Worm (Caenorhabditis elegans) whole organism, young adult: ENCODE measurements around the gene R07H5.16.

ENCODE experiments used
- efl-1 ChIP-seq: fragments of 150-350 bp; optimal IDR thresholded peaks from 2 replicates; lab custom pipeline; 2014; ENCODE audit warnings: missing biosample characterization, missing genetic modification reagents, missing genetic modification characterization
- hrde-1 ChIP-seq: sonication (generic microtip); optimal IDR thresholded peaks from 2 replicates; lab custom pipeline; 2016; ENCODE audit warnings: missing genetic modification characterization, mild to moderate bottlenecking, missing compliant biosample characterization, moderate library complexity, missing genotype, missing genetic modification reagents, borderline replicate concordance
- hsf-1 ChIP-seq: fragments of 200-800 bp; sonication (Bioruptor generic); IDR thresholded peaks from 2 replicates; pipeline ENCODE4 v1.3.6; 2022; ENCODE audit warnings: missing genetic modification reagents, missing genetic modification characterization, missing compliant biosample characterization
- snpc-3.4 ChIP-seq: sonication (generic microtip); optimal IDR thresholded peaks from 2 replicates; lab custom pipeline; 2017; ENCODE audit warnings: missing genetic modification characterization, mild to moderate bottlenecking, missing compliant biosample characterization, antibody characterized with exemption, moderate library complexity, missing genotype, missing genetic modification reagents
- xnd-1 ChIP-seq: sonication (generic microtip); optimal IDR thresholded peaks from 2 replicates; lab custom pipeline; 2016; ENCODE audit warnings: missing genotype, missing genetic modification reagents, missing genetic modification characterization, missing compliant biosample characterization
- ztf-18 ChIP-seq: sonication (generic microtip); optimal IDR thresholded peaks from 2 replicates; lab custom pipeline; 2016; ENCODE audit warnings: missing genotype, mild to moderate bottlenecking, missing genetic modification characterization, missing compliant biosample characterization
- ztf-26 ChIP-seq: sonication (generic microtip); optimal IDR thresholded peaks from 2 replicates; lab custom pipeline; 2017; ENCODE audit warnings: missing genetic modification characterization, missing compliant biosample characterization

DNA sequence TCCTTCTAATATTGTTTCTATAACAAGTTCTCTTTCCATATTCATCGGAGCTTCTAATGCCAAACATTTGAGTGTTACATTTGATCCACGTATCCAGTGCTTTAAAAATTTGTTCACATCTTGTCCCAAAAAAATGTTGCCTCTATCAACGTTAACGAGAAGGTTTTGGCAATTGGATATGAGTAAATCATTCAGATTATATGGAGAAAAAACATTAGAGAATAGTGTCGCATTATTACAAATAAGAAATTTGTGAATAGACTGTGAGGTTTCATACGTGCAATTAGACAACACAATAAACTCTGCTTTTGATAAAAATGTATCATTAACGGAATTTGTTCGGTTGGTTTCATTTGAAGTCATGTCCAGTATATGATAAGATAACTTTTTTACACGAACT, 39.2 kb upstream of the R07H5.16 start, which contains the start of gene mboa-4:
- TF ChIP-seq hrde-1 (tag; lab: Kevin White, UChicago), result no peak
- TF ChIP-seq snpc-3.4 (tag; lab: Kevin White, UChicago), result no peak
- TF ChIP-seq xnd-1 (tag; lab: Kevin White, UChicago), result no peak
- TF ChIP-seq ztf-18, result no peak
- no peak for TF ChIP-seq efl-1 (GFP tag; lab: Kevin White, UChicago)
- TF ChIP-seq ztf-26 (tag; lab: Kevin White, UChicago), result no peak
- TF ChIP-seq hsf-1 (GFP tag; lab: Robert Waterston, UW), result no peak
